Worm (Caenorhabditis elegans) whole organism, young adult: Measurements from ENCODE around the gene Y55H10A.2.

ENCODE experiments used
- B0019.2 ChIP-seq: fragments of 200-800 bp; sonication (Bioruptor generic); conservative IDR thresholded peaks from 2 replicates; pipeline ENCODE4 v1.3.6; 2022; ENCODE audit warnings: missing genetic modification reagents, missing genetic modification characterization, missing compliant biosample characterization
- C06A6.2 ChIP-seq: fragments of 200-800 bp; sonication (Bioruptor generic); conservative IDR thresholded peaks from 2 replicates; pipeline ENCODE4 v1.3.6; 2022; ENCODE audit warnings: missing genetic modification characterization, missing compliant biosample characterization
- F23B12.7 ChIP-seq: sonication (generic microtip); optimal IDR thresholded peaks from 2 replicates; lab custom pipeline; 2017; ENCODE audit warnings: missing genetic modification characterization, mild to moderate bottlenecking, missing compliant biosample characterization, antibody characterized with exemption, moderate library complexity; ENCODE audit not compliant: insufficient read depth
- F33H1.4 ChIP-seq: fragments of 200-800 bp; sonication (Bioruptor generic); IDR thresholded peaks from 2 replicates; pipeline ENCODE4 v1.3.6; 2022; ENCODE audit warnings: missing genetic modification reagents, missing genetic modification characterization, missing compliant biosample characterization
- F57C9.4 ChIP-seq: sonication (generic microtip); optimal IDR thresholded peaks from 2 replicates; lab custom pipeline; 2017; ENCODE audit warnings: mild to moderate bottlenecking, missing genetic modification characterization, missing compliant biosample characterization
- K12H6.12 ChIP-seq: fragments of 200-800 bp; sonication (Bioruptor generic); optimal IDR thresholded peaks from 2 replicates; lab custom pipeline; 2018; ENCODE audit warnings: mild to moderate bottlenecking, missing genetic modification characterization, missing compliant biosample characterization
- T26A5.8 ChIP-seq: sonication (generic microtip); optimal IDR thresholded peaks from 2 replicates; lab custom pipeline; 2016; ENCODE audit warnings: missing genetic modification characterization, missing compliant biosample characterization
- Y56A3A.18 ChIP-seq: fragments of 200-800 bp; sonication (Bioruptor generic); IDR thresholded peaks from 2 replicates; pipeline ENCODE4 v1.3.6; 2022; ENCODE audit warnings: missing genetic modification reagents, missing genetic modification characterization, missing compliant biosample characterization
- ZK185.1 ChIP-seq: sonication (generic microtip); optimal IDR thresholded peaks from 2 replicates; lab custom pipeline; 2016; ENCODE audit warnings: mild to moderate bottlenecking, missing genetic modification characterization, missing compliant biosample characterization; ENCODE audit not compliant: poor library complexity, severe bottlenecking
- akir-1 ChIP-seq: fragments of 200-800 bp; sonication (Bioruptor generic); optimal IDR thresholded peaks from 2 replicates; lab custom pipeline; 2018; ENCODE audit warnings: mild to moderate bottlenecking, missing genetic modification characterization, moderate library complexity, missing compliant biosample characterization
- aptf-2 ChIP-seq: fragments of 200-800 bp; sonication (Bioruptor generic); conservative IDR thresholded peaks from 2 replicates; pipeline ENCODE4 v1.3.6; 2022; ENCODE audit warnings: missing genetic modification reagents, missing genetic modification characterization, missing compliant biosample characterization
- athp-1 ChIP-seq: sonication (generic microtip); optimal IDR thresholded peaks from 2 replicates; lab custom pipeline; 2017; ENCODE audit warnings: mild to moderate bottlenecking, missing genetic modification characterization, missing compliant biosample characterization
- attf-3 ChIP-seq: fragments of 200-800 bp; sonication (Bioruptor generic); conservative IDR thresholded peaks from 2 replicates; pipeline ENCODE4 v1.3.6; 2022; ENCODE audit warnings: missing genetic modification reagents, missing genetic modification characterization, missing compliant biosample characterization
- attf-5 ChIP-seq: fragments of 200-800 bp; sonication (Bioruptor generic); optimal IDR thresholded peaks from 2 replicates; lab custom pipeline; 2018; ENCODE audit warnings: mild to moderate bottlenecking, missing genetic modification characterization, missing compliant biosample characterization
- bed-2 ChIP-seq: fragments of 200-800 bp; sonication (Bioruptor generic); IDR thresholded peaks from 2 replicates; pipeline ENCODE4 v1.3.6; 2022; ENCODE audit warnings: missing genetic modification reagents, missing genetic modification characterization, missing compliant biosample characterization
- cebp-2 ChIP-seq: fragments of 200-800 bp; sonication (Bioruptor generic); IDR thresholded peaks from 2 replicates; pipeline ENCODE4 v1.3.6; 2022; ENCODE audit warnings: missing genetic modification characterization, missing compliant biosample characterization
- ceh-100 ChIP-seq: fragments of 200-800 bp; sonication (Bioruptor generic); IDR thresholded peaks from 2 replicates; pipeline ENCODE4 v1.3.6; 2022; ENCODE audit warnings: missing genetic modification reagents, missing genetic modification characterization, missing compliant biosample characterization
- ceh-27 ChIP-seq: fragments of 200-800 bp; sonication (Bioruptor generic); optimal IDR thresholded peaks from 2 replicates; lab custom pipeline; 2018; ENCODE audit warnings: mild to moderate bottlenecking, missing genetic modification characterization, moderate library complexity, missing compliant biosample characterization
- ceh-91 ChIP-seq: fragments of 200-800 bp; sonication (Bioruptor generic); IDR thresholded peaks from 2 replicates; pipeline ENCODE4 v1.3.6; 2022; ENCODE audit warnings: missing genetic modification reagents, missing genetic modification characterization, missing compliant biosample characterization
- chd-7 ChIP-seq: sonication (generic microtip); optimal IDR thresholded peaks from 2 replicates; lab custom pipeline; 2016; ENCODE audit warnings: mild to moderate bottlenecking, missing genetic modification characterization, moderate library complexity, missing compliant biosample characterization
- die-1 ChIP-seq: sonication (generic microtip); optimal IDR thresholded peaks from 2 replicates; lab custom pipeline; 2016; ENCODE audit warnings: missing genotype, mild to moderate bottlenecking, missing genetic modification characterization, missing compliant biosample characterization
- dox-1 ChIP-seq: fragments of 200-800 bp; sonication (Bioruptor generic); IDR thresholded peaks from 2 replicates; pipeline ENCODE4 v1.3.6; 2022; ENCODE audit warnings: missing genetic modification reagents, missing genetic modification characterization, missing compliant biosample characterization
- dpff-1 ChIP-seq: sonication (generic microtip); optimal IDR thresholded peaks from 2 replicates; lab custom pipeline; 2017; ENCODE audit warnings: mild to moderate bottlenecking, missing genetic modification characterization, missing compliant biosample characterization
- egl-18 ChIP-seq: fragments of 200-800 bp; sonication (Bioruptor generic); IDR thresholded peaks from 2 replicates; pipeline ENCODE4 v1.3.6; 2022; ENCODE audit warnings: missing genetic modification reagents, missing genetic modification characterization, missing compliant biosample characterization
- egrh-3 ChIP-seq: fragments of 200-800 bp; sonication (Bioruptor generic); IDR thresholded peaks from 2 replicates; pipeline ENCODE4 v1.3.6; 2022; ENCODE audit warnings: missing genetic modification reagents, missing genetic modification characterization, missing compliant biosample characterization
- fkh-3 ChIP-seq: sonication (generic microtip); optimal IDR thresholded peaks from 2 replicates; lab custom pipeline; 2016; ENCODE audit warnings: mild to moderate bottlenecking, missing genetic modification characterization, missing compliant biosample characterization
- him-1 ChIP-seq: sonication (generic microtip); optimal IDR thresholded peaks from 2 replicates; lab custom pipeline; 2016; ENCODE audit warnings: missing genotype, missing genetic modification reagents, missing genetic modification characterization, missing compliant biosample characterization
- hlh-12 ChIP-seq: sonication (generic microtip); optimal IDR thresholded peaks from 2 replicates; lab custom pipeline; 2016; ENCODE audit warnings: missing genetic modification characterization, missing compliant biosample characterization
- hmg-20 ChIP-seq: fragments of 200-800 bp; sonication (Bioruptor generic); IDR thresholded peaks from 2 replicates; pipeline ENCODE4 v1.3.6; 2022; ENCODE audit warnings: missing genetic modification reagents, missing genetic modification characterization, missing compliant biosample characterization
- hrde-1 ChIP-seq: sonication (generic microtip); optimal IDR thresholded peaks from 2 replicates; lab custom pipeline; 2016; ENCODE audit warnings: missing genetic modification characterization, mild to moderate bottlenecking, missing compliant biosample characterization, moderate library complexity, missing genotype, missing genetic modification reagents, borderline replicate concordance
- lag-1 ChIP-seq: fragments of 200-800 bp; sonication (Bioruptor generic); IDR thresholded peaks from 2 replicates; pipeline ENCODE4 v1.3.6; 2022; ENCODE audit warnings: missing genetic modification reagents, missing genetic modification characterization, missing compliant biosample characterization
- let-607 ChIP-seq, 2 experiments: fragments of 200-800 bp in 1 of 2; sonication (Bioruptor generic) in 1 of 2; sonication (generic microtip) in 1 of 2; optimal IDR thresholded peaks; 2 replicates each; lab custom pipeline; 2016 to 2018; ENCODE audit warnings: mild to moderate bottlenecking in 2 of 2, missing compliant biosample characterization in 2 of 2, missing genetic modification characterization in 2 of 2, moderate library complexity in 2 of 2, missing genotype in 1 of 2
- lin-35 ChIP-seq, 3 experiments: fragments of 150-350 bp in 2 of 3; sonication (generic microtip) in 1 of 3; optimal IDR thresholded peaks; 2 replicates each; lab custom pipeline; 2014 to 2018; ENCODE audit warnings: missing biosample characterization in 3 of 3, missing genetic modification characterization in 3 of 3, missing genetic modification reagents in 3 of 3
- lin-40 ChIP-seq: sonication (generic microtip); optimal IDR thresholded peaks from 2 replicates; lab custom pipeline; 2016; ENCODE audit warnings: missing genetic modification characterization, mild to moderate bottlenecking, missing compliant biosample characterization, missing genotype, missing genetic modification reagents
- lin-54 ChIP-seq: fragments of 200-800 bp; sonication (Bioruptor generic); optimal IDR thresholded peaks from 2 replicates; lab custom pipeline; 2018; ENCODE audit warnings: mild to moderate bottlenecking, missing genetic modification characterization, missing compliant biosample characterization
- lir-1 ChIP-seq: fragments of 200-800 bp; sonication (Bioruptor generic); conservative IDR thresholded peaks from 2 replicates; pipeline ENCODE4 v1.3.6; 2022; ENCODE audit warnings: missing genetic modification reagents, missing genetic modification characterization, missing compliant biosample characterization
- lsy-27 ChIP-seq: sonication (generic microtip); optimal IDR thresholded peaks from 2 replicates; lab custom pipeline; 2017; ENCODE audit warnings: missing genetic modification characterization, mild to moderate bottlenecking, missing compliant biosample characterization, antibody characterized with exemption, missing genotype, borderline replicate concordance; ENCODE audit not compliant: insufficient read depth
- madf-10 ChIP-seq: sonication (generic microtip); optimal IDR thresholded peaks from 2 replicates; lab custom pipeline; 2016; ENCODE audit warnings: mild to moderate bottlenecking, missing genetic modification characterization, missing compliant biosample characterization
- madf-6 ChIP-seq: fragments of 200-800 bp; sonication (Bioruptor generic); IDR thresholded peaks from 2 replicates; pipeline ENCODE4 v1.3.6; 2022; ENCODE audit warnings: missing genetic modification reagents, missing genetic modification characterization, missing compliant biosample characterization
- mcd-1 ChIP-seq: fragments of 200-800 bp; sonication (Bioruptor generic); IDR thresholded peaks from 2 replicates; pipeline ENCODE4 v1.3.6; 2022; ENCODE audit warnings: missing genetic modification reagents, missing genetic modification characterization, missing compliant biosample characterization
- mes-4 ChIP-seq: sonication (generic microtip); optimal IDR thresholded peaks from 2 replicates; lab custom pipeline; 2016; ENCODE audit warnings: missing genotype, missing genetic modification characterization, missing compliant biosample characterization
- nhr-120 ChIP-seq: fragments of 200-800 bp; sonication (Bioruptor generic); IDR thresholded peaks from 2 replicates; pipeline ENCODE4 v1.3.6; 2022; ENCODE audit warnings: missing genetic modification characterization, missing compliant biosample characterization
- nhr-179 ChIP-seq: sonication (generic microtip); optimal IDR thresholded peaks from 2 replicates; lab custom pipeline; 2016; ENCODE audit warnings: mild to moderate bottlenecking, missing genetic modification characterization, missing compliant biosample characterization
- snpc-1.1 ChIP-seq: sonication (generic microtip); optimal IDR thresholded peaks from 2 replicates; lab custom pipeline; 2017; ENCODE audit warnings: missing genetic modification characterization, mild to moderate bottlenecking, missing compliant biosample characterization, antibody characterized with exemption, moderate library complexity, missing genotype, missing genetic modification reagents; ENCODE audit not compliant: insufficient read depth
- somi-1 ChIP-seq: fragments of 200-800 bp; sonication (Bioruptor generic); optimal IDR thresholded peaks from 2 replicates; lab custom pipeline; 2018; ENCODE audit warnings: mild to moderate bottlenecking, missing genetic modification characterization, missing compliant biosample characterization
- tbx-9 ChIP-seq: sonication (generic microtip); optimal IDR thresholded peaks from 2 replicates; lab custom pipeline; 2016; ENCODE audit warnings: borderline replicate concordance, missing genetic modification characterization, inconsistent platforms, missing compliant biosample characterization
- xnd-1 ChIP-seq: sonication (generic microtip); optimal IDR thresholded peaks from 2 replicates; lab custom pipeline; 2016; ENCODE audit warnings: missing genotype, missing genetic modification reagents, missing genetic modification characterization, missing compliant biosample characterization
- zfh-2 ChIP-seq: fragments of 200-800 bp; sonication (Bioruptor generic); conservative IDR thresholded peaks from 2 replicates; pipeline ENCODE4 v1.3.6; 2022; ENCODE audit warnings: missing genetic modification reagents, missing genetic modification characterization, missing compliant biosample characterization
- ztf-18 ChIP-seq: sonication (generic microtip); optimal IDR thresholded peaks from 2 replicates; lab custom pipeline; 2016; ENCODE audit warnings: missing genotype, mild to moderate bottlenecking, missing genetic modification characterization, missing compliant biosample characterization

Gene Y55H10A.2

DNA sequence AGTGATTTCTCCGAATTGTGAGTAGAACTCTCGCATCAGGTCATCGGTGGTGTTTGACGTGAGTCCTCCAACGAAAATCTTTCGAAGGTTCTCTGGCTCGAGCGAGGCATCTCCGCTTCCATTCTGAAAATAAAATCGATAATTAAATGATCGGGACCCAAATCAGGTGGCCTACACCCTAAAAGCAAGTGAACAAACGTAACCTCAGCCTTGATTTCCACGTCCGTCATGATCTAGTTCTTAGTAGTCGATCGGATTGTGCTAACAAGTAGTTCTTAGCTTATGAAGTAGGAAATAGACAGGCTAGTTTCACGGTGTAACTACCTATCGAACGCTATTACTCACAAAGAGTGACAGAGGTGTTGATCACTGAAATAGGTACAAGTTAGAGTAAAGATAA lies 25.1 kb upstream of the Y55H10A.2 start (continued):
- no peak for TF ChIP-seq egrh-3 (GFP tag; lab: Robert Waterston, UW)
- TF ChIP-seq hmg-20: no peak
- no peak for TF ChIP-seq mes-4 (tag; lab: Kevin White, UChicago)
- no peak for TF ChIP-seq attf-5 (GFP tag; lab: Kevin White, UChicago)
- no peak for TF ChIP-seq fkh-3
- no peak for TF ChIP-seq F57C9.4 (tag; lab: Kevin White, UChicago)
- no peak for TF ChIP-seq let-607 (tag; optimal IDR thresholded peaks at IDR 0.05; lab: Kevin White, UChicago)
- TF ChIP-seq madf-6 (GFP tag; lab: Robert Waterston, UW): peak; percentile 65
- TF ChIP-seq lin-40: no peak
- no peak for TF ChIP-seq lag-1 (GFP tag; lab: Robert Waterston, UW)
- no peak for TF ChIP-seq T26A5.8 (tag; lab: Kevin White, UChicago)
- peak; percentile 15; the same call in 1 of the 2 replicates for TF ChIP-seq ceh-100 (GFP tag; lab: Robert Waterston, UW)
- TF ChIP-seq mcd-1 (GFP tag; lab: Robert Waterston, UW): no peak; the same call in 1 of the 2 replicates
- no peak for TF ChIP-seq madf-10 (tag; lab: Kevin White, UChicago)
- no peak for TF ChIP-seq hrde-1
- no peak for TF ChIP-seq ceh-91 (GFP tag; lab: Robert Waterston, UW)
- TF ChIP-seq ZK185.1: no peak
- no peak for TF ChIP-seq dox-1 (GFP tag; lab: Robert Waterston, UW)
- no peak for TF ChIP-seq athp-1 (tag; lab: Kevin White, UChicago)
- TF ChIP-seq xnd-1 (tag; lab: Kevin White, UChicago): no peak
- TF ChIP-seq snpc-1.1 (tag; lab: Kevin White, UChicago): no peak
- no peak for TF ChIP-seq F23B12.7 (tag; lab: Kevin White, UChicago)
- TF ChIP-seq K12H6.12: no peak
- TF ChIP-seq attf-3: no peak
- TF ChIP-seq lin-54 (GFP tag; lab: Kevin White, UChicago): peak; percentile 25
- peak; percentile 41; the same call in 1 of the 2 replicates for TF ChIP-seq F33H1.4
- peak; percentile 35 for TF ChIP-seq ztf-18
- no peak for TF ChIP-seq zfh-2 (GFP tag; lab: Robert Waterston, UW)
- TF ChIP-seq B0019.2: 0 out of 2 replicates have a peak, but pooled peaks have one; percentile 12
- TF ChIP-seq akir-1 (GFP tag; lab: Kevin White, UChicago): no peak
- TF ChIP-seq ceh-27 (GFP tag; lab: Kevin White, UChicago): no peak
- no peak for TF ChIP-seq die-1 (tag; lab: Kevin White, UChicago)
- TF ChIP-seq nhr-179 (tag; lab: Kevin White, UChicago): no peak
- no peak for TF ChIP-seq tbx-9 (tag; lab: Kevin White, UChicago)
- no peak for TF ChIP-seq C06A6.2 (GFP tag; lab: Robert Waterston, UW)
- no peak for TF ChIP-seq Y56A3A.18 (GFP tag; lab: Robert Waterston, UW)
- TF ChIP-seq lin-35 (GFP tag; optimal IDR thresholded peaks at IDR 0.05; lab: Kevin White, UChicago): no peak
- no peak for TF ChIP-seq nhr-120
- no peak for TF ChIP-seq aptf-2 (GFP tag; lab: Robert Waterston, UW)
- TF ChIP-seq egl-18 (GFP tag; lab: Robert Waterston, UW): no peak
- TF ChIP-seq him-1: no peak
- TF ChIP-seq hlh-12 (tag; lab: Kevin White, UChicago): no peak
- no peak for TF ChIP-seq lsy-27
- no peak for TF ChIP-seq somi-1
- no peak for TF ChIP-seq bed-2 (GFP tag; lab: Robert Waterston, UW)
- TF ChIP-seq cebp-2 (GFP tag; lab: Robert Waterston, UW): no peak
- TF ChIP-seq chd-7 (tag; lab: Kevin White, UChicago): no peak
- TF ChIP-seq lir-1: no peak
- no peak for TF ChIP-seq dpff-1 (tag; lab: Kevin White, UChicago)
